Fruit fly (Drosophila melanogaster): ENCODE results near the gene Pgant4.

DNA sequence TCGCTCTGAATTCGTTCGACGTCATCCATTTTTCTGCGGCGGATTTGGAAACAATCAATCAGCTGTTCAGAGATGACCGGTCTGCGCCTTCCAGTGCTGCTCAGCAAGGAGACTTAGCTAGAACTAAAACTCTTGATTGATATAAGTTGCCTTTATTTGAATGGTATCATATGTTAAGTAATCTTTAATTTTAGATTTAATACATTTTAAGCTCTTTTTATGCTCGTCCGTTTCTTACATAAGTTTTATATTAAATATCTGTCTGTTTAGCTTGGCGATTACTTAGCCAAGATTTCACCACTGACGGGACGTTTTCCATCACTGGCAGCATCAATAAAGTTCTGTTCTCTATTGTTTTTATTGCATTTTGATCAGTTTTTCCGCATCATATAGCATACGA lies 15.4 kb upstream of the Pgant4 start, which contains the start of the genes Cog3 and Sec5:
- TF ChIP-seq CG42726 (GFP tag; IDR thresholded peaks at IDR 0.05; ENCODE audit: partially characterized antibody), result no peak
- TF ChIP-seq Ssrp (tag; optimal IDR thresholded peaks at IDR 0.05), result no peak
